Fruit fly (Drosophila melanogaster) whole organism, prepupa: ENCODE data around the gene Ugt36A1.

Experiments used
- Blimp-1 ChIP-seq: fragments of 200-800 bp; sonication (Bioruptor generic); optimal IDR thresholded peaks from 3 replicates; lab custom pipeline; 2017; ENCODE audit warnings: missing biosample characterization, missing genetic modification characterization, mild to moderate bottlenecking, moderate library complexity, missing genetic modification reagents
- CG11762 ChIP-seq: fragments of 200-800 bp; sonication (Bioruptor generic); optimal IDR thresholded peaks from 3 replicates; lab custom pipeline; 2016; ENCODE audit warnings: missing biosample characterization, missing genetic modification characterization; ENCODE audit not compliant: insufficient read depth
- CG4318 ChIP-seq: fragments of 200-800 bp; sonication (Bioruptor generic); optimal IDR thresholded peaks from 3 replicates; lab custom pipeline; 2017; ENCODE audit warnings: missing biosample characterization, mild to moderate bottlenecking, missing genetic modification characterization
- CG6854 ChIP-seq: fragments of 200-800 bp; sonication (Bioruptor generic); optimal IDR thresholded peaks from 2 replicates; lab custom pipeline; 2017; ENCODE audit warnings: missing biosample characterization, mild to moderate bottlenecking, missing genetic modification characterization
- CG9139 ChIP-seq: fragments of 200-800 bp; sonication (Bioruptor generic); optimal IDR thresholded peaks from 3 replicates; lab custom pipeline; 2017; ENCODE audit warnings: missing biosample characterization, mild to moderate bottlenecking, missing genetic modification characterization
- Ets96B ChIP-seq: fragments of 200-800 bp; optimal IDR thresholded peaks from 2 replicates; lab custom pipeline; 2019; ENCODE audit warnings: missing biosample characterization, mild to moderate bottlenecking, missing genetic modification characterization, moderate library complexity
- OdsH ChIP-seq: fragments of 200-800 bp; sonication (Bioruptor generic); optimal IDR thresholded peaks from 3 replicates; lab custom pipeline; 2016; ENCODE audit warnings: missing biosample characterization, missing genetic modification characterization
- Smox ChIP-seq: fragments of 200-800 bp; sonication (Bioruptor generic); optimal IDR thresholded peaks from 3 replicates; lab custom pipeline; 2016; ENCODE audit warnings: missing biosample characterization, missing genetic modification characterization
- Sox102F ChIP-seq: fragments of 200-800 bp; sonication (Bioruptor generic); optimal IDR thresholded peaks from 2 replicates; lab custom pipeline; 2016; ENCODE audit warnings: missing biosample characterization, mild to moderate bottlenecking, missing genetic modification characterization
- esn ChIP-seq: fragments of 200-800 bp; sonication (Bioruptor generic); optimal IDR thresholded peaks from 2 replicates; lab custom pipeline; 2016; ENCODE audit warnings: missing biosample characterization, mild to moderate bottlenecking, missing genetic modification characterization, moderate library complexity
- spab ChIP-seq: fragments of 200-800 bp; sonication (Bioruptor generic); optimal IDR thresholded peaks from 2 replicates; lab custom pipeline; 2017; ENCODE audit warnings: missing biosample characterization, mild to moderate bottlenecking, missing genetic modification characterization, missing genetic modification reagents
- ss ChIP-seq, 2 experiments: fragments of 200-800 bp; sonication (Bioruptor generic); optimal IDR thresholded peaks; 2 replicates in 1 of 2; 3 replicates in 1 of 2; lab custom pipeline; 2017 to 2018; ENCODE audit warnings: mild to moderate bottlenecking in 2 of 2, missing biosample characterization in 2 of 2, missing genetic modification characterization in 2 of 2, moderate library complexity in 1 of 2
- vri ChIP-seq: fragments of 200-800 bp; sonication (Bioruptor generic); optimal IDR thresholded peaks from 3 replicates; lab custom pipeline; 2016; ENCODE audit warnings: missing biosample characterization, mild to moderate bottlenecking, missing genetic modification characterization

dm6 chr2L:3576520-3576919 lies 42.4 kb upstream of the Ugt36A1 start:
- TF ChIP-seq CG9139 (GFP tag; lab: Kevin White, UChicago): no peak
- TF ChIP-seq OdsH (GFP tag; lab: Kevin White, UChicago): peak; percentile 19
- no peak for TF ChIP-seq CG4318 (GFP tag; lab: Kevin White, UChicago)
- TF ChIP-seq spab (GFP tag; lab: Kevin White, UChicago): no peak
- TF ChIP-seq CG6854: no peak
- TF ChIP-seq Blimp-1: no peak
- TF ChIP-seq vri (GFP tag; lab: Kevin White, UChicago): no peak
- peak; percentile 10 for TF ChIP-seq esn
- TF ChIP-seq Ets96B: peak; percentile 39
- TF ChIP-seq Sox102F (GFP tag; lab: Kevin White, UChicago): no peak
- no peak for TF ChIP-seq ss (GFP tag; optimal IDR thresholded peaks at IDR 0.05; lab: Kevin White, UChicago)
- no peak for TF ChIP-seq CG11762 (GFP tag; lab: Kevin White, UChicago)
- TF ChIP-seq Smox: no peak
